Worm (Caenorhabditis elegans) whole organism, mixed stage, embryonic: ENCODE data around the gene F23B12.7.

Source experiments
- blmp-1 ChIP-seq: fragments of 150-350 bp; optimal IDR thresholded peaks from 2 replicates; lab custom pipeline; 2014; ENCODE audit warnings: missing biosample characterization, missing genetic modification characterization
- ces-1 ChIP-seq: fragments of 150-350 bp; optimal IDR thresholded peaks from 2 replicates; lab custom pipeline; 2014; ENCODE audit warnings: missing biosample characterization, missing genetic modification reagents, missing genetic modification characterization
- cnd-1 ChIP-seq: fragments of 200-800 bp; sonication (Bioruptor generic); optimal IDR thresholded peaks from 2 replicates; lab custom pipeline; 2018; ENCODE audit warnings: mild to moderate bottlenecking, missing genetic modification characterization, missing compliant biosample characterization
- drap-1 ChIP-seq: fragments of 200-800 bp; sonication (Bioruptor generic); optimal IDR thresholded peaks from 3 replicates; lab custom pipeline; 2018; ENCODE audit warnings: mild to moderate bottlenecking, missing genetic modification characterization, missing compliant biosample characterization
- hlh-1 ChIP-seq: fragments of 150-350 bp; optimal IDR thresholded peaks from 2 replicates; lab custom pipeline; 2014; ENCODE audit warnings: missing biosample characterization, missing genetic modification reagents, missing genetic modification characterization
- lin-13 ChIP-seq: fragments of 150-350 bp; optimal IDR thresholded peaks from 2 replicates; lab custom pipeline; 2014; ENCODE audit warnings: missing biosample characterization, missing genetic modification characterization
- nhr-12 ChIP-seq: fragments of 150-350 bp; optimal IDR thresholded peaks from 2 replicates; lab custom pipeline; 2014; ENCODE audit warnings: missing biosample characterization, missing genetic modification characterization
- nhr-76 ChIP-seq: sonication (generic microtip); optimal IDR thresholded peaks from 2 replicates; lab custom pipeline; 2017; ENCODE audit warnings: missing biosample characterization, missing genetic modification characterization
- pha-4 ChIP-seq: fragments of 150-350 bp; optimal IDR thresholded peaks from 2 replicates; lab custom pipeline; 2018; ENCODE audit warnings: missing biosample characterization, missing genetic modification reagents, missing genetic modification characterization
- snpc-4 ChIP-seq: fragments of 150-350 bp; optimal IDR thresholded peaks from 2 replicates; lab custom pipeline; 2014; ENCODE audit warnings: missing biosample characterization, missing genetic modification characterization
- tbx-8 ChIP-seq: fragments of 200-800 bp; sonication (Bioruptor generic); optimal IDR thresholded peaks from 2 replicates; lab custom pipeline; 2018; ENCODE audit warnings: mild to moderate bottlenecking, missing genetic modification characterization, moderate library complexity, missing compliant biosample characterization
- unc-39 ChIP-seq: fragments of 150-350 bp; optimal IDR thresholded peaks from 2 replicates; lab custom pipeline; 2014; ENCODE audit warnings: missing biosample characterization, missing genetic modification characterization
- ztf-11 ChIP-seq: fragments of 150-350 bp; optimal IDR thresholded peaks from 2 replicates; lab custom pipeline; 2014; ENCODE audit warnings: missing biosample characterization, missing genetic modification characterization

DNA sequence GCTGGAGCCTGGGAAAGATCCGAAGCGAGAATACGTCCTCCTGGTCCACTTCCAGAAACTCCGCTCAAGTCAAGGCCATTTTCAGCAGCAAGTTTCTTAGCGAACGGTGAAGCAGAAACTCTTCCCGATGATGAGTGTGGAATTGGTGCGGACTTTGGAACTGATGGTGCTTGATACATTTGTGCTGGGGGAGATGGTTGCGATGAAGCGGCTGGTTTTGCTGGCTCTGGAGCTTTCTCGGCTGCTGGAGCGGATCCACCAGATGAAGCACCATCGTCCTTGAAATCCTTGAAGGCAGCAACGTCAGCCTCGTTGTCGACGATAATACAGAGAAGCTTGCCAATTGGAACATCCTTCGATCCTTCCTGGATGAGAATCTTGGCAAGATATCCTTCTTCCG lies 3.0 kb upstream of the F23B12.7 start:
- no peak for TF ChIP-seq drap-1 (GFP tag; lab: Kevin White, UChicago)
- TF ChIP-seq lin-13 = no peak
- no peak for TF ChIP-seq unc-39
- no peak for TF ChIP-seq cnd-1 (tag; lab: Kevin White, UChicago)
- no peak for TF ChIP-seq nhr-76
- no peak for TF ChIP-seq ztf-11 (tag; lab: Kevin White, UChicago)
- no peak for TF ChIP-seq blmp-1
- no peak for TF ChIP-seq snpc-4 (tag; lab: Kevin White, UChicago)
- TF ChIP-seq tbx-8 = no peak
- TF ChIP-seq nhr-12 (tag; lab: Kevin White, UChicago) = no peak
- no peak for TF ChIP-seq pha-4
- TF ChIP-seq hlh-1 (tag; lab: Kevin White, UChicago) = no peak
- TF ChIP-seq ces-1 (GFP tag; lab: Kevin White, UChicago) = no peak
